Worm (Caenorhabditis elegans) whole organism, L4/young adult: ENCODE data around the gene C52E2.4.
"Not testable (repeated sequence)": the region's sequence is repeated elsewhere in the genome, so short reads cannot be mapped to it uniquely, and the experiment has no call there.

Experiments used
- W03F9.2 ChIP-seq: fragments of 150-350 bp; optimal IDR thresholded peaks from 2 replicates; lab custom pipeline; 2014; ENCODE audit warnings: missing biosample characterization, missing genetic modification characterization
- dao-5 ChIP-seq: sonication (generic microtip); optimal IDR thresholded peaks from 2 replicates; lab custom pipeline; 2016; ENCODE audit warnings: missing genotype, missing genetic modification characterization, moderate library complexity, missing compliant biosample characterization

DNA sequence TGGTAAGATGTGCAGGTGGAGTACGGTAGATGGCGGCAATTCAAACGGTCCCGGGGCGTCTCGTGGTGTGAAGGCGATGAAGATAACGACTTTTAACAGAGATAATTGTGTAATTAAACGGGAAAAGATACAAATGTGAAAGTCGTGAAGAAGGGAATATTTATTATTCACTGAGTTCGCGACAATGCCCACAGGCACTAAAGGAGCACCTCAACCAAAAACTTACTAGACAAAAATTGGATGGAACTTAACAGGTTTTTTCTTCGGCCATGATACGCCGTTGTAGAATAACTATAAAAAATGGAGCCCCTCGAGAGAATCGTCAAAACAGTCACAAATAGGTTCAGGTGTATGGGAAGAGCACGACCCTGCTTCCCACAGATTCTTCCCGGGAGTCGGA is 19.4 kb downstream of the C52E2.4 start, which contains the start of gene fbxb-98:
- not testable (repeated sequence) for TF ChIP-seq dao-5, W03F9.2 (tag; lab: Kevin White, UChicago)
